Fruit fly (Drosophila melanogaster): ENCODE data around the gene CG32453.

DNA sequence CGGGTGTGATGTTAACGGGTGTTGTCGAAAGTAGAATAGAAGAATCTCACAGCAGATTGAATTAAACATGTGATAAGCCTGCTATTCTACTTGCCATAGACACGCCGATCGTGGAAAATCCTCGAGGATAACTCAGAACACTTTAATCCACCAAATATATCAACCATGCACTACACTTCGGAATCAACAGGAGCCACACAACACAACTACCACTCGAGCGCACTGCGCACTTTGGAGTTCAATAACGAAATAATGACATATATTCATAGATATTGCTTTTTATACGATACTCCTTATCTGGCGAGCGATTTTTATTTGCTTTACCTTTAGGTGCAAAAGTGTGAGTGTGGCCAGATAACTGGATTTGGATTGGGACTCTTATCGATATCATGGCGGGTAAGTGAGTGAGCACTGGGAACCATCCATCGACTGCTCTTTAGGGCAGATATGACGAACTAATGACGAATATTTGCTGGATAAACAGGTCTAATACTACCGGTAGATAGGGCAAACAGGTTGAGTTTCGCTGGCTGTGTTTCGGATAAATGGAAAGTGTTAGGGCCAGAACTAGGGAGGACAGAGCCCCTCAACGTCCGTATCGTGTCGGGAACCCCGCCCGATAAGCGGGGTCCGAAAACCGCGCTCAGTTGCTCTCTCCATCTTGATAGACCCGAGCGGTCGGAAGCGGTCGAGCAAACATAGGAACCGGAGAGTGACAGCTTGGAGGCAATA lies 27.6 kb upstream of the CG32453 start, which contains the start of gene Jhbp6:
- TF ChIP-seq Awh (GFP tag; IDR thresholded peaks at IDR 0.05) = no peak
- TF ChIP-seq Bdp1 (GFP tag; optimal IDR thresholded peaks at IDR 0.05) = no peak
- no peak for TF ChIP-seq vnd (GFP tag; IDR thresholded peaks at IDR 0.05; ENCODE audit: partially characterized antibody)
- TF ChIP-seq CG7928 (GFP tag; optimal IDR thresholded peaks at IDR 0.05) = no peak
- TF ChIP-seq CG12155 (GFP tag; optimal IDR thresholded peaks at IDR 0.05) = no peak
- no peak for TF ChIP-seq dm (GFP tag; optimal IDR thresholded peaks at IDR 0.05)
